Worm (Caenorhabditis elegans): Measurements from ENCODE around the gene Y113G7A.14.
A peak's percentile ranks its signal among the peaks of the same experiment; 100 is the strongest.

Y113G7A.14 gene

ce11 chrV:20143711-20144110 is 5.5 kb upstream of the Y113G7A.14 start:
- TF ChIP-seq sdz-12 (GFP tag; optimal IDR thresholded peaks at IDR 0.05) (no peak), nhr-42 (GFP tag; IDR thresholded peaks at IDR 0.05) (no peak), unc-130 (GFP tag; optimal IDR thresholded peaks at IDR 0.05) (no peak), pha-4 (GFP tag; IDR thresholded peaks at IDR 0.05) (no peak), pha-4 (tag; optimal IDR thresholded peaks at IDR 0.05) (no peak), ces-1 (GFP tag; optimal IDR thresholded peaks at IDR 0.05) (no peak), F26F4.8 (GFP tag; conservative IDR thresholded peaks at IDR 0.05) (no peak), nhr-237 (tag; optimal IDR thresholded peaks at IDR 0.05) (no peak), aha-1 (tag) (no peak), ceh-44 (GFP tag; IDR thresholded peaks at IDR 0.05) (no peak), madf-9 (GFP tag; conservative IDR thresholded peaks at IDR 0.05) (no peak), ceh-28 (tag; optimal IDR thresholded peaks at IDR 0.05) (no peak), nhr-77 (tag; optimal IDR thresholded peaks at IDR 0.05) (no peak), zfp-2 (tag; optimal IDR thresholded peaks at IDR 0.05) (no peak), gei-8 (GFP tag; optimal IDR thresholded peaks at IDR 0.05) (no peak), lim-7 (GFP tag; IDR thresholded peaks at IDR 0.05) (no peak), egl-43 (GFP tag; IDR thresholded peaks at IDR 0.05) (no peak), ceh-82 (tag; optimal IDR thresholded peaks at IDR 0.05) (no peak)

ce11 chrV:20142285-20142684 is 4.0 kb upstream of the Y113G7A.14 start, which contains the start of gene Y113G7A.12:
Gene Y113G7A.12, plus strand, starts transcription at chrV:20142585.
- TF ChIP-seq aha-1 (tag), result peak; percentile 89
- TF ChIP-seq dmd-9 (GFP tag; IDR thresholded peaks at IDR 0.05), result no peak

ce11 chrV:20135247-20135646 is 3.0 kb downstream of the Y113G7A.14 start, which contains the start of gene Y113G7A.22:
Gene Y113G7A.22, minus strand, starts transcription at chrV:20135347.
- peak; percentile 2 for TF ChIP-seq aha-1 (tag)
- no peak for TF ChIP-seq ceh-82 (tag; optimal IDR thresholded peaks at IDR 0.05)

ce11 chrV:20134797-20135196 is 3.5 kb downstream of the Y113G7A.14 start:
- TF ChIP-seq set-16 (GFP tag; IDR thresholded peaks at IDR 0.05), result peak; percentile 71
- TF ChIP-seq ceh-44 (GFP tag; IDR thresholded peaks at IDR 0.05), result 0 out of 2 replicates have a peak, but pooled peaks have one; percentile 37
- 0 out of 2 replicates have a peak, but pooled peaks have one; percentile 26 for TF ChIP-seq tra-1 (GFP tag; IDR thresholded peaks at IDR 0.05)
- TF ChIP-seq lim-7 (GFP tag; IDR thresholded peaks at IDR 0.05), result no peak

DNA sequence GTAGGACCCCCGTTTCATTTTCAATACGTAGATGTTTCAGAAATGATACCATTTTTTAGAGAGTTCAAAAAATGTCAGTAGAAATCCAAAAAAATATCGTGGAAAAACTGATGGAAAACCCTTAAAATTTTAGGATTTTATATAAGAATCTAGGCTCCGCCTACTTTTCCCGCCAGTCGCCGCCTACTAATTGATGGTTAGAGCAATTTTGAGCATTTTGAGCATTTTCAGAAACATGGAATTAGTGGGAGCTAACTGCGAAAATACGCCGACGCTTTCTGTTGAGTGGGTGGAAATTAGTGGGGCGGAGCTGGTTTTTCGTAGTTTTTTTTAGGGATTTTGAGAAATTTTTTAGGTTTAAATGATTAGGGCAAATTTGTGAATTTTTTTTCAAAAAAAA is 5.1 kb downstream of the Y113G7A.14 start, which contains the start of gene ssu-1:
Gene ssu-1, minus strand, starts transcription at position 101 of the 400 bp plus-strand sequence.
- TF ChIP-seq mep-1 (tag; optimal IDR thresholded peaks at IDR 0.05) (no peak), daf-12 (tag; optimal IDR thresholded peaks at IDR 0.05) (no peak), ceh-28 (tag; optimal IDR thresholded peaks at IDR 0.05) (no peak), mdl-1 (tag; optimal IDR thresholded peaks at IDR 0.05) (no peak), jun-1 (tag; optimal IDR thresholded peaks at IDR 0.05) (no peak), mes-2 (tag; optimal IDR thresholded peaks at IDR 0.05; ENCODE audit: poor library complexity, severe bottlenecking) (no peak), Y105C5A.15 (GFP tag; IDR thresholded peaks at IDR 0.05) (no peak), lim-7 (GFP tag; IDR thresholded peaks at IDR 0.05) (no peak), R02D3.7 (tag; optimal IDR thresholded peaks at IDR 0.05) (no peak), mxl-2 (GFP tag; conservative IDR thresholded peaks at IDR 0.05) (no peak), lin-39 (tag; optimal IDR thresholded peaks at IDR 0.05) (no peak), ztf-7 (tag; optimal IDR thresholded peaks at IDR 0.05) (no peak), zip-2 (tag; optimal IDR thresholded peaks at IDR 0.05) (no peak), lsy-2 (tag; optimal IDR thresholded peaks at IDR 0.05) (no peak), ceh-44 (GFP tag; IDR thresholded peaks at IDR 0.05) (no peak), snpc-4 (tag; optimal IDR thresholded peaks at IDR 0.05) (no peak), sdz-12 (GFP tag; optimal IDR thresholded peaks at IDR 0.05) (no peak), fos-1 (tag; optimal IDR thresholded peaks at IDR 0.05) (no peak), Y75B8A.6 (GFP tag; IDR thresholded peaks at IDR 0.05) (no peak), nhr-6 (tag; optimal IDR thresholded peaks at IDR 0.05) (no peak)

Data from whole organism, L4 larva.